Worm (Caenorhabditis elegans) whole organism, young adult: ENCODE results near the gene F52D2.5.

Source experiments
- F10E7.11 ChIP-seq: sonication (generic microtip); optimal IDR thresholded peaks from 2 replicates; lab custom pipeline; 2017; ENCODE audit warnings: mild to moderate bottlenecking, missing genetic modification characterization, moderate library complexity, missing compliant biosample characterization
- F52B5.7 ChIP-seq: sonication (generic microtip); optimal IDR thresholded peaks from 2 replicates; lab custom pipeline; 2016; ENCODE audit warnings: mild to moderate bottlenecking, missing genetic modification characterization, missing compliant biosample characterization
- F55B11.4 ChIP-seq: sonication (generic microtip); optimal IDR thresholded peaks from 2 replicates; lab custom pipeline; 2016; ENCODE audit warnings: missing compliant biosample characterization, missing genetic modification characterization, borderline replicate concordance; ENCODE audit not compliant: insufficient read depth
- K11D2.4 ChIP-seq: fragments of 200-800 bp; sonication (Bioruptor generic); IDR thresholded peaks from 2 replicates; pipeline ENCODE4 v1.3.6; 2022; ENCODE audit warnings: missing genetic modification reagents, missing genetic modification characterization, missing compliant biosample characterization
- K12H6.12 ChIP-seq: fragments of 200-800 bp; sonication (Bioruptor generic); optimal IDR thresholded peaks from 2 replicates; lab custom pipeline; 2018; ENCODE audit warnings: mild to moderate bottlenecking, missing genetic modification characterization, missing compliant biosample characterization
- Y79H2A.3 ChIP-seq: fragments of 200-800 bp; sonication (Bioruptor generic); conservative IDR thresholded peaks from 2 replicates; pipeline ENCODE4 v1.3.6; 2022; ENCODE audit warnings: missing genetic modification reagents, missing genetic modification characterization, missing compliant biosample characterization
- ZK185.1 ChIP-seq: sonication (generic microtip); optimal IDR thresholded peaks from 2 replicates; lab custom pipeline; 2016; ENCODE audit warnings: mild to moderate bottlenecking, missing genetic modification characterization, missing compliant biosample characterization; ENCODE audit not compliant: poor library complexity, severe bottlenecking
- attf-5 ChIP-seq: fragments of 200-800 bp; sonication (Bioruptor generic); optimal IDR thresholded peaks from 2 replicates; lab custom pipeline; 2018; ENCODE audit warnings: mild to moderate bottlenecking, missing genetic modification characterization, missing compliant biosample characterization
- cebp-2 ChIP-seq: fragments of 200-800 bp; sonication (Bioruptor generic); IDR thresholded peaks from 2 replicates; pipeline ENCODE4 v1.3.6; 2022; ENCODE audit warnings: missing genetic modification characterization, missing compliant biosample characterization
- ceh-91 ChIP-seq: fragments of 200-800 bp; sonication (Bioruptor generic); IDR thresholded peaks from 2 replicates; pipeline ENCODE4 v1.3.6; 2022; ENCODE audit warnings: missing genetic modification reagents, missing genetic modification characterization, missing compliant biosample characterization
- die-1 ChIP-seq: sonication (generic microtip); optimal IDR thresholded peaks from 2 replicates; lab custom pipeline; 2016; ENCODE audit warnings: missing genotype, mild to moderate bottlenecking, missing genetic modification characterization, missing compliant biosample characterization
- dox-1 ChIP-seq: fragments of 200-800 bp; sonication (Bioruptor generic); IDR thresholded peaks from 2 replicates; pipeline ENCODE4 v1.3.6; 2022; ENCODE audit warnings: missing genetic modification reagents, missing genetic modification characterization, missing compliant biosample characterization
- egl-44 ChIP-seq: fragments of 200-800 bp; sonication (Bioruptor generic); IDR thresholded peaks from 2 replicates; pipeline ENCODE4 v1.3.6; 2022; ENCODE audit warnings: missing genetic modification reagents, missing genetic modification characterization, missing compliant biosample characterization
- egrh-3 ChIP-seq: fragments of 200-800 bp; sonication (Bioruptor generic); IDR thresholded peaks from 2 replicates; pipeline ENCODE4 v1.3.6; 2022; ENCODE audit warnings: missing genetic modification reagents, missing genetic modification characterization, missing compliant biosample characterization
- gei-17 ChIP-seq: fragments of 200-800 bp; sonication (Bioruptor generic); optimal IDR thresholded peaks from 2 replicates; lab custom pipeline; 2018; ENCODE audit warnings: mild to moderate bottlenecking, missing genetic modification characterization, missing compliant biosample characterization
- hlh-12 ChIP-seq: sonication (generic microtip); optimal IDR thresholded peaks from 2 replicates; lab custom pipeline; 2016; ENCODE audit warnings: missing genetic modification characterization, missing compliant biosample characterization
- hlh-26 ChIP-seq: fragments of 200-800 bp; sonication (Bioruptor generic); conservative IDR thresholded peaks from 2 replicates; pipeline ENCODE4 v1.3.6; 2022; ENCODE audit warnings: missing genetic modification reagents, missing genetic modification characterization, missing compliant biosample characterization
- hsf-1 ChIP-seq: fragments of 200-800 bp; sonication (Bioruptor generic); IDR thresholded peaks from 2 replicates; pipeline ENCODE4 v1.3.6; 2022; ENCODE audit warnings: missing genetic modification reagents, missing genetic modification characterization, missing compliant biosample characterization
- let-607 ChIP-seq, 2 experiments: fragments of 200-800 bp in 1 of 2; sonication (Bioruptor generic) in 1 of 2; sonication (generic microtip) in 1 of 2; optimal IDR thresholded peaks; 2 replicates each; lab custom pipeline; 2016 to 2018; ENCODE audit warnings: mild to moderate bottlenecking in 2 of 2, missing compliant biosample characterization in 2 of 2, missing genetic modification characterization in 2 of 2, moderate library complexity in 2 of 2, missing genotype in 1 of 2
- madf-6 ChIP-seq: fragments of 200-800 bp; sonication (Bioruptor generic); IDR thresholded peaks from 2 replicates; pipeline ENCODE4 v1.3.6; 2022; ENCODE audit warnings: missing genetic modification reagents, missing genetic modification characterization, missing compliant biosample characterization
- mxl-1 ChIP-seq: sonication (generic microtip); optimal IDR thresholded peaks from 2 replicates; lab custom pipeline; 2016; ENCODE audit warnings: missing genetic modification characterization, missing compliant biosample characterization
- nfya-2 ChIP-seq: fragments of 200-800 bp; sonication (Bioruptor generic); IDR thresholded peaks from 2 replicates; pipeline ENCODE4 v1.3.6; 2022; ENCODE audit warnings: missing genetic modification reagents, missing genetic modification characterization, missing compliant biosample characterization
- nhr-120 ChIP-seq: fragments of 200-800 bp; sonication (Bioruptor generic); IDR thresholded peaks from 2 replicates; pipeline ENCODE4 v1.3.6; 2022; ENCODE audit warnings: missing genetic modification characterization, missing compliant biosample characterization
- nhr-27 ChIP-seq: fragments of 200-800 bp; sonication (Bioruptor generic); optimal IDR thresholded peaks from 2 replicates; lab custom pipeline; 2018; ENCODE audit warnings: mild to moderate bottlenecking, missing genetic modification characterization, moderate library complexity, missing compliant biosample characterization
- nhr-80 ChIP-seq: sonication (generic microtip); optimal IDR thresholded peaks from 2 replicates; lab custom pipeline; 2016; ENCODE audit warnings: missing genetic modification characterization, missing compliant biosample characterization
- rcor-1 ChIP-seq: fragments of 200-800 bp; sonication (Bioruptor generic); IDR thresholded peaks from 2 replicates; pipeline ENCODE4 v1.3.6; 2022; ENCODE audit warnings: missing genetic modification reagents, missing genetic modification characterization, missing compliant biosample characterization
- repo-1 ChIP-seq: sonication (generic microtip); optimal IDR thresholded peaks from 2 replicates; lab custom pipeline; 2017; ENCODE audit warnings: mild to moderate bottlenecking, missing genetic modification characterization, missing compliant biosample characterization
- sdz-38 ChIP-seq: sonication (generic microtip); optimal IDR thresholded peaks from 2 replicates; lab custom pipeline; 2016; ENCODE audit warnings: missing genotype, missing genetic modification characterization, missing compliant biosample characterization
- sea-2 ChIP-seq: fragments of 200-800 bp; sonication (Bioruptor generic); IDR thresholded peaks from 2 replicates; pipeline ENCODE4 v1.3.6; 2022; ENCODE audit warnings: missing genetic modification characterization, missing compliant biosample characterization
- snpc-1.3 ChIP-seq: sonication (generic microtip); optimal IDR thresholded peaks from 2 replicates; lab custom pipeline; 2017; ENCODE audit warnings: missing genetic modification characterization, mild to moderate bottlenecking, missing compliant biosample characterization, antibody characterized with exemption, moderate library complexity, missing genotype, missing genetic modification reagents; ENCODE audit not compliant: insufficient read depth
- snpc-3.4 ChIP-seq: sonication (generic microtip); optimal IDR thresholded peaks from 2 replicates; lab custom pipeline; 2017; ENCODE audit warnings: missing genetic modification characterization, mild to moderate bottlenecking, missing compliant biosample characterization, antibody characterized with exemption, moderate library complexity, missing genotype, missing genetic modification reagents
- tbp1 ChIP-seq: fragments of 200-800 bp; sonication (Bioruptor generic); optimal IDR thresholded peaks from 2 replicates; lab custom pipeline; 2018; ENCODE audit warnings: mild to moderate bottlenecking, missing genetic modification characterization, missing compliant biosample characterization
- ztf-26 ChIP-seq: sonication (generic microtip); optimal IDR thresholded peaks from 2 replicates; lab custom pipeline; 2017; ENCODE audit warnings: missing genetic modification characterization, missing compliant biosample characterization

F52D2.5 gene

ce11 chrX:1974699-1975098 is at the start of gene F52D2.5:
Gene F52D2.5, minus strand, starts transcription at chrX:1974799.
- TF ChIP-seq hlh-26 (GFP tag; lab: Robert Waterston, UW), result no peak
- TF ChIP-seq madf-6 (GFP tag; lab: Robert Waterston, UW), result no peak
- no peak for TF ChIP-seq dox-1 (GFP tag; lab: Robert Waterston, UW)
- TF ChIP-seq F55B11.4 (tag; lab: Kevin White, UChicago), result no peak
- TF ChIP-seq gei-17 (GFP tag; lab: Kevin White, UChicago), result no peak
- TF ChIP-seq nhr-120, result no peak
- TF ChIP-seq let-607 (tag; optimal IDR thresholded peaks at IDR 0.05; lab: Kevin White, UChicago), result no peak
- TF ChIP-seq sea-2, result no peak
- no peak for TF ChIP-seq K11D2.4
- TF ChIP-seq egl-44, result no peak
- TF ChIP-seq die-1 (tag; lab: Kevin White, UChicago), result no peak
- TF ChIP-seq Y79H2A.3, result no peak

ce11 chrX:2021558-2021957 is 47.0 kb upstream of the F52D2.5 start:
- TF ChIP-seq nhr-80 (tag; lab: Kevin White, UChicago), result peak; percentile 3
- TF ChIP-seq gei-17 (GFP tag; lab: Kevin White, UChicago), result no peak
- TF ChIP-seq, all 124 proteins: peak for 1

ce11 chrX:2018848-2019247 is 44.2 kb upstream of the F52D2.5 start, which contains the start of gene Y102A11A.3:
Gene Y102A11A.3, plus strand, starts transcription at chrX:2019148.
- TF ChIP-seq attf-5 (GFP tag; lab: Kevin White, UChicago), result no peak
- TF ChIP-seq cebp-2 (GFP tag; lab: Robert Waterston, UW), result no peak
- TF ChIP-seq egl-44, result no peak
- no peak for TF ChIP-seq sdz-38 (tag; lab: Kevin White, UChicago)
- TF ChIP-seq hsf-1 (GFP tag; lab: Robert Waterston, UW), result no peak
- TF ChIP-seq rcor-1 (GFP tag; lab: Robert Waterston, UW), result no peak
- no peak for TF ChIP-seq F10E7.11 (tag; lab: Kevin White, UChicago)
- no peak for TF ChIP-seq nhr-120
- no peak for TF ChIP-seq F52B5.7 (tag; lab: Kevin White, UChicago)
- no peak for TF ChIP-seq nfya-2
- no peak for TF ChIP-seq ZK185.1 (tag; lab: Kevin White, UChicago)
- no peak for TF ChIP-seq hlh-12 (tag; lab: Kevin White, UChicago)
- TF ChIP-seq mxl-1 (tag; lab: Kevin White, UChicago), result no peak
- no peak for TF ChIP-seq snpc-1.3 (tag; lab: Kevin White, UChicago)
- no peak for TF ChIP-seq ceh-91
- no peak for TF ChIP-seq snpc-3.4 (tag; lab: Kevin White, UChicago)
- TF ChIP-seq egrh-3 (GFP tag; lab: Robert Waterston, UW), result no peak
- no peak for TF ChIP-seq ztf-26 (tag; lab: Kevin White, UChicago)

ce11 chrX:2018211-2018610 is 43.6 kb upstream of the F52D2.5 start:
- TF ChIP-seq nhr-27 (tag; lab: Kevin White, UChicago) (no peak), repo-1 (no peak), nhr-80 (tag; lab: Kevin White, UChicago) (peak; percentile 86), let-607 (tag; optimal IDR thresholded peaks at IDR 0.05; lab: Kevin White, UChicago) (peak in 1 of 2 experiments; percentile 50), tbp1 (no peak), K12H6.12 (no peak)
- TF ChIP-seq, all 124 proteins: peak for 2
